Fruit fly (Drosophila melanogaster) whole organism, prepupa: ENCODE results near the gene CG17839.

Experiments
- CG6276 ChIP-seq: fragments of 200-800 bp; sonication (Bioruptor generic); optimal IDR thresholded peaks from 2 replicates; lab custom pipeline; 2017; ENCODE audit warnings: missing biosample characterization, mild to moderate bottlenecking, missing genetic modification characterization
- Lpt ChIP-seq: fragments of 200-800 bp; sonication (Bioruptor generic); optimal IDR thresholded peaks from 3 replicates; lab custom pipeline; 2016; ENCODE audit warnings: missing biosample characterization, missing genetic modification characterization
- salr ChIP-seq, 2 experiments: fragments of 200-800 bp; sonication (Bioruptor generic); optimal IDR thresholded peaks; 3 replicates each; lab custom pipeline; 2016 to 2018; ENCODE audit warnings: missing biosample characterization in 2 of 2, missing genetic modification characterization in 2 of 2, mild to moderate bottlenecking in 1 of 2
- spab ChIP-seq: fragments of 200-800 bp; sonication (Bioruptor generic); optimal IDR thresholded peaks from 2 replicates; lab custom pipeline; 2017; ENCODE audit warnings: missing biosample characterization, mild to moderate bottlenecking, missing genetic modification characterization, missing genetic modification reagents

dm6 chr3L:14786230-14786850 lies 18.6 kb upstream of the CG17839 start, which contains the start of the genes bmm and Tdrd3:
- TF ChIP-seq Lpt (GFP tag; lab: Kevin White, UChicago) = peak; percentile 24
- TF ChIP-seq salr (GFP tag; optimal IDR thresholded peaks at IDR 0.05; lab: Kevin White, UChicago) = peak; percentile 13 to 82
- peak; percentile 52 for TF ChIP-seq CG6276 (GFP tag; lab: Kevin White, UChicago)
- peak; percentile 51 for TF ChIP-seq spab
